Worm (Caenorhabditis elegans): ENCODE results near the gene B0464.9.

The B0464.9 gene

ce11 chrIII:9509764-9510370, 44.3 kb downstream of the B0464.9 start (continued):
- peak; percentile 2 to 9 for TF ChIP-seq efl-1 (optimal IDR thresholded peaks at IDR 0.05)
- TF ChIP-seq efl-1 (GFP tag; optimal IDR thresholded peaks at IDR 0.05 in 1 of 2) = peak in 1 of 2 experiments; percentile 91
- no peak for TF ChIP-seq isw-1 (GFP tag; IDR thresholded peaks at IDR 0.05)
- peak; percentile 57 for TF ChIP-seq aly-2 (tag; optimal IDR thresholded peaks at IDR 0.05)
- TF ChIP-seq elt-2 (tag; optimal IDR thresholded peaks at IDR 0.05) = no peak
- TF ChIP-seq nhr-19 (GFP tag; conservative IDR thresholded peaks at IDR 0.05) = no peak
- TF ChIP-seq nhr-12 (tag; optimal IDR thresholded peaks at IDR 0.05) = no peak
- TF ChIP-seq zip-4 (GFP tag; optimal IDR thresholded peaks at IDR 0.05) = no peak
- TF ChIP-seq lin-13 (GFP tag; optimal IDR thresholded peaks at IDR 0.05) = peak; percentile 17
- no peak for TF ChIP-seq elt-3 (tag; optimal IDR thresholded peaks at IDR 0.05)
- TF ChIP-seq blmp-1 (tag; optimal IDR thresholded peaks at IDR 0.05) = no peak
- no peak for TF ChIP-seq ceh-8 (GFP tag; optimal IDR thresholded peaks at IDR 0.05)
- no peak for TF ChIP-seq ceh-63 (GFP tag; optimal IDR thresholded peaks at IDR 0.05)
- TF ChIP-seq C16A3.4 (tag; optimal IDR thresholded peaks at IDR 0.05) = no peak
- TF ChIP-seq F16B12.6 (tag; optimal IDR thresholded peaks at IDR 0.05) = no peak
- peak; percentile 2 to 43 for TF ChIP-seq lsy-2 (tag; optimal IDR thresholded peaks at IDR 0.05)
- peak; percentile 14 for TF ChIP-seq nhr-20 (tag; optimal IDR thresholded peaks at IDR 0.05)
- TF ChIP-seq C04F5.9 (tag; optimal IDR thresholded peaks at IDR 0.05) = no peak
- no peak for TF ChIP-seq lin-15B (tag; optimal IDR thresholded peaks at IDR 0.05)
- no peak for TF ChIP-seq fkh-8 (tag; optimal IDR thresholded peaks at IDR 0.05)
- TF ChIP-seq C34B4.2 (tag; optimal IDR thresholded peaks at IDR 0.05) = no peak
- no peak for TF ChIP-seq pqm-1 (tag; optimal IDR thresholded peaks at IDR 0.05)
- no peak for TF ChIP-seq unc-130 (tag; optimal IDR thresholded peaks at IDR 0.05)
- no peak for TF ChIP-seq vab-15 (tag; optimal IDR thresholded peaks at IDR 0.05)
- no peak for TF ChIP-seq nhr-237 (tag; optimal IDR thresholded peaks at IDR 0.05)
- TF ChIP-seq nhr-71 (tag; optimal IDR thresholded peaks at IDR 0.05) = peak; percentile 55
- TF ChIP-seq swsn-7 (tag; optimal IDR thresholded peaks at IDR 0.05) = no peak
- TF ChIP-seq lin-35 (GFP tag; optimal IDR thresholded peaks at IDR 0.05) = peak in 1 of 2 experiments; percentile 27
- TF ChIP-seq snu-23 (GFP tag; optimal IDR thresholded peaks at IDR 0.05) = peak; percentile 51
- peak; percentile 51 for TF ChIP-seq ztf-4 (tag; optimal IDR thresholded peaks at IDR 0.05)
- no peak for TF ChIP-seq dpl-1 (GFP tag; optimal IDR thresholded peaks at IDR 0.05)
- TF ChIP-seq unc-62 (GFP tag; optimal IDR thresholded peaks at IDR 0.05) = no peak
- TF ChIP-seq unc-86 (tag; optimal IDR thresholded peaks at IDR 0.05) = no peak

- TF ChIP-seq nhr-90 (tag; optimal IDR thresholded peaks at IDR 0.05; ENCODE audit: poor library complexity) (no peak), hlh-4 (tag; optimal IDR thresholded peaks at IDR 0.05) (no peak), nhr-76 (tag; optimal IDR thresholded peaks at IDR 0.05) (no peak), isw-1 (GFP tag; IDR thresholded peaks at IDR 0.05) (no peak), aly-2 (tag; optimal IDR thresholded peaks at IDR 0.05) (no peak), ztf-4 (tag; optimal IDR thresholded peaks at IDR 0.05) (no peak), aha-1 (tag; optimal IDR thresholded peaks at IDR 0.05) (no peak)
These were observed 45.5 kb downstream of the B0464.9 start, which contains the start of gene F55H2.5 for ce11 chrIII:9511055-9511520. F55H2.5 (plus strand) TSS chrIII:9511470.

ce11 chrIII:9511660-9512059, 46.1 kb downstream of the B0464.9 start:
- no peak for TF ChIP-seq pag-3 (tag; optimal IDR thresholded peaks at IDR 0.05; ENCODE audit: borderline replicate concordance, insufficient read depth)
- no peak for TF ChIP-seq jun-1 (tag; optimal IDR thresholded peaks at IDR 0.05)
- no peak for TF ChIP-seq ztf-4 (tag; optimal IDR thresholded peaks at IDR 0.05)
- TF ChIP-seq unc-130 (tag; optimal IDR thresholded peaks at IDR 0.05) = no peak
- TF ChIP-seq nhr-84 (tag; optimal IDR thresholded peaks at IDR 0.05) = no peak
